Worm (Caenorhabditis elegans) whole organism, young adult: ENCODE results near the gene R04E5.9.
A peak's percentile ranks its signal among the peaks of the same experiment; 100 is the strongest.

ENCODE experiments used
- B0035.1 ChIP-seq: sonication (generic microtip); optimal IDR thresholded peaks from 2 replicates; lab custom pipeline; 2016; ENCODE audit warnings: missing genetic modification characterization, mild to moderate bottlenecking, missing compliant biosample characterization, missing genotype, missing genetic modification reagents
- B0261.1 ChIP-seq: sonication (generic microtip); optimal IDR thresholded peaks from 2 replicates; lab custom pipeline; 2016; ENCODE audit warnings: mild to moderate bottlenecking, missing genetic modification characterization, moderate library complexity, missing compliant biosample characterization
- D2030.7 ChIP-seq: fragments of 200-800 bp; sonication (Bioruptor generic); IDR thresholded peaks from 2 replicates; pipeline ENCODE4 v1.3.6; 2022; ENCODE audit warnings: missing genetic modification reagents, missing genetic modification characterization, missing compliant biosample characterization
- F22D6.2 ChIP-seq: sonication (generic microtip); optimal IDR thresholded peaks from 2 replicates; lab custom pipeline; 2016; ENCODE audit warnings: mild to moderate bottlenecking, missing genetic modification characterization, missing compliant biosample characterization
- F52B5.7 ChIP-seq: sonication (generic microtip); optimal IDR thresholded peaks from 2 replicates; lab custom pipeline; 2016; ENCODE audit warnings: mild to moderate bottlenecking, missing genetic modification characterization, missing compliant biosample characterization
- T07F8.4 ChIP-seq: sonication (generic microtip); optimal IDR thresholded peaks from 2 replicates; lab custom pipeline; 2016; ENCODE audit warnings: mild to moderate bottlenecking, missing genetic modification characterization, moderate library complexity, missing compliant biosample characterization
- Y53F4B.3 ChIP-seq: fragments of 200-800 bp; sonication (Bioruptor generic); IDR thresholded peaks from 2 replicates; pipeline ENCODE4 v1.3.6; 2022; ENCODE audit warnings: missing genetic modification reagents, missing genetic modification characterization, missing compliant biosample characterization
- Y56A3A.18 ChIP-seq: fragments of 200-800 bp; sonication (Bioruptor generic); IDR thresholded peaks from 2 replicates; pipeline ENCODE4 v1.3.6; 2022; ENCODE audit warnings: missing genetic modification reagents, missing genetic modification characterization, missing compliant biosample characterization
- ama-1 ChIP-seq, 3 experiments: fragments of 150-350 bp in 1 of 3; sonication (generic microtip) in 2 of 3; optimal IDR thresholded peaks; 2 replicates each; lab custom pipeline; 2014 to 2018; ENCODE audit warnings: missing biosample characterization in 2 of 3, missing genetic modification characterization in 2 of 3, missing genetic modification reagents in 2 of 3
- aptf-2 ChIP-seq: fragments of 200-800 bp; sonication (Bioruptor generic); conservative IDR thresholded peaks from 2 replicates; pipeline ENCODE4 v1.3.6; 2022; ENCODE audit warnings: missing genetic modification reagents, missing genetic modification characterization, missing compliant biosample characterization
- atf-7 ChIP-seq: sonication (generic microtip); optimal IDR thresholded peaks from 2 replicates; lab custom pipeline; 2017; ENCODE audit warnings: mild to moderate bottlenecking, missing genetic modification characterization, missing compliant biosample characterization
- attf-3 ChIP-seq: fragments of 200-800 bp; sonication (Bioruptor generic); conservative IDR thresholded peaks from 2 replicates; pipeline ENCODE4 v1.3.6; 2022; ENCODE audit warnings: missing genetic modification reagents, missing genetic modification characterization, missing compliant biosample characterization
- attf-6 ChIP-seq: fragments of 200-800 bp; sonication (Bioruptor generic); IDR thresholded peaks from 2 replicates; pipeline ENCODE4 v1.3.6; 2022; ENCODE audit warnings: missing genetic modification reagents, missing genetic modification characterization, missing compliant biosample characterization
- bed-1 ChIP-seq: fragments of 200-800 bp; sonication (Bioruptor generic); IDR thresholded peaks from 2 replicates; pipeline ENCODE4 v1.3.6; 2022; ENCODE audit warnings: missing genetic modification reagents, missing genetic modification characterization, missing compliant biosample characterization
- cebp-2 ChIP-seq: fragments of 200-800 bp; sonication (Bioruptor generic); IDR thresholded peaks from 2 replicates; pipeline ENCODE4 v1.3.6; 2022; ENCODE audit warnings: missing genetic modification characterization, missing compliant biosample characterization
- ceh-40 ChIP-seq: fragments of 200-800 bp; sonication (Bioruptor generic); IDR thresholded peaks from 2 replicates; pipeline ENCODE4 v1.3.6; 2022; ENCODE audit warnings: missing genetic modification characterization, missing compliant biosample characterization
- ceh-58 ChIP-seq: fragments of 200-800 bp; sonication (Bioruptor generic); IDR thresholded peaks from 2 replicates; pipeline ENCODE4 v1.3.6; 2022; ENCODE audit warnings: missing genetic modification characterization, missing compliant biosample characterization
- ceh-91 ChIP-seq: fragments of 200-800 bp; sonication (Bioruptor generic); IDR thresholded peaks from 2 replicates; pipeline ENCODE4 v1.3.6; 2022; ENCODE audit warnings: missing genetic modification reagents, missing genetic modification characterization, missing compliant biosample characterization
- die-1 ChIP-seq: sonication (generic microtip); optimal IDR thresholded peaks from 2 replicates; lab custom pipeline; 2016; ENCODE audit warnings: missing genotype, mild to moderate bottlenecking, missing genetic modification characterization, missing compliant biosample characterization
- efl-1 ChIP-seq: fragments of 150-350 bp; optimal IDR thresholded peaks from 2 replicates; lab custom pipeline; 2014; ENCODE audit warnings: missing biosample characterization, missing genetic modification reagents, missing genetic modification characterization
- egl-18 ChIP-seq: fragments of 200-800 bp; sonication (Bioruptor generic); IDR thresholded peaks from 2 replicates; pipeline ENCODE4 v1.3.6; 2022; ENCODE audit warnings: missing genetic modification reagents, missing genetic modification characterization, missing compliant biosample characterization
- egrh-3 ChIP-seq: fragments of 200-800 bp; sonication (Bioruptor generic); IDR thresholded peaks from 2 replicates; pipeline ENCODE4 v1.3.6; 2022; ENCODE audit warnings: missing genetic modification reagents, missing genetic modification characterization, missing compliant biosample characterization
- ets-4 ChIP-seq: fragments of 200-800 bp; sonication (Bioruptor generic); optimal IDR thresholded peaks from 2 replicates; lab custom pipeline; 2018; ENCODE audit warnings: mild to moderate bottlenecking, missing genetic modification characterization, missing compliant biosample characterization
- hmg-1.2 ChIP-seq: fragments of 200-800 bp; sonication (Bioruptor generic); IDR thresholded peaks from 2 replicates; pipeline ENCODE4 v1.3.6; 2022; ENCODE audit warnings: missing genetic modification reagents, missing genetic modification characterization, missing compliant biosample characterization
- lag-1 ChIP-seq: fragments of 200-800 bp; sonication (Bioruptor generic); IDR thresholded peaks from 2 replicates; pipeline ENCODE4 v1.3.6; 2022; ENCODE audit warnings: missing genetic modification reagents, missing genetic modification characterization, missing compliant biosample characterization
- lin-26 ChIP-seq: fragments of 200-800 bp; sonication (Bioruptor generic); IDR thresholded peaks from 2 replicates; pipeline ENCODE4 v1.3.6; 2022; ENCODE audit warnings: missing genetic modification reagents, missing genetic modification characterization, missing compliant biosample characterization
- madf-10 ChIP-seq: sonication (generic microtip); optimal IDR thresholded peaks from 2 replicates; lab custom pipeline; 2016; ENCODE audit warnings: mild to moderate bottlenecking, missing genetic modification characterization, missing compliant biosample characterization
- mcd-1 ChIP-seq: fragments of 200-800 bp; sonication (Bioruptor generic); IDR thresholded peaks from 2 replicates; pipeline ENCODE4 v1.3.6; 2022; ENCODE audit warnings: missing genetic modification reagents, missing genetic modification characterization, missing compliant biosample characterization
- mxl-1 ChIP-seq: sonication (generic microtip); optimal IDR thresholded peaks from 2 replicates; lab custom pipeline; 2016; ENCODE audit warnings: missing genetic modification characterization, missing compliant biosample characterization
- nfya-1 ChIP-seq: sonication (generic microtip); optimal IDR thresholded peaks from 2 replicates; lab custom pipeline; 2017; ENCODE audit warnings: antibody characterized with exemption, missing compliant biosample characterization, missing genetic modification characterization, borderline replicate concordance; ENCODE audit not compliant: insufficient read depth
- nfyb-1 ChIP-seq: fragments of 200-800 bp; sonication (Bioruptor generic); IDR thresholded peaks from 2 replicates; pipeline ENCODE4 v1.3.6; 2022; ENCODE audit warnings: missing genetic modification reagents, missing genetic modification characterization, missing compliant biosample characterization
- nhr-120 ChIP-seq: fragments of 200-800 bp; sonication (Bioruptor generic); IDR thresholded peaks from 2 replicates; pipeline ENCODE4 v1.3.6; 2022; ENCODE audit warnings: missing genetic modification characterization, missing compliant biosample characterization
- nhr-179 ChIP-seq: sonication (generic microtip); optimal IDR thresholded peaks from 2 replicates; lab custom pipeline; 2016; ENCODE audit warnings: mild to moderate bottlenecking, missing genetic modification characterization, missing compliant biosample characterization
- nhr-80 ChIP-seq: sonication (generic microtip); optimal IDR thresholded peaks from 2 replicates; lab custom pipeline; 2016; ENCODE audit warnings: missing genetic modification characterization, missing compliant biosample characterization
- nhr-90 ChIP-seq: sonication (generic microtip); optimal IDR thresholded peaks from 2 replicates; lab custom pipeline; 2016; ENCODE audit warnings: missing genotype, mild to moderate bottlenecking, missing genetic modification characterization, missing compliant biosample characterization
- pbrm-1 ChIP-seq: fragments of 200-800 bp; sonication (Bioruptor generic); IDR thresholded peaks from 2 replicates; pipeline ENCODE4 v1.3.6; 2022; ENCODE audit warnings: missing genetic modification reagents, missing genetic modification characterization, missing compliant biosample characterization
- rec-8 ChIP-seq, 2 experiments: sonication (generic microtip); optimal IDR thresholded peaks; 2 replicates each; lab custom pipeline; 2016; ENCODE audit warnings: mild to moderate bottlenecking in 2 of 2, missing genetic modification characterization in 2 of 2, missing genetic modification reagents in 2 of 2, missing genotype in 2 of 2, missing biosample characterization in 1 of 2, missing compliant biosample characterization in 1 of 2, moderate library complexity in 1 of 2
- snpc-3.4 ChIP-seq: sonication (generic microtip); optimal IDR thresholded peaks from 2 replicates; lab custom pipeline; 2017; ENCODE audit warnings: missing genetic modification characterization, mild to moderate bottlenecking, missing compliant biosample characterization, antibody characterized with exemption, moderate library complexity, missing genotype, missing genetic modification reagents
- snpc-4 ChIP-seq, 5 experiments: fragments of 150-350 bp in 1 of 5; sonication (generic microtip) in 4 of 5; optimal IDR thresholded peaks; 2 replicates each; lab custom pipeline; 2014 to 2018; ENCODE audit warnings: missing genetic modification characterization in 5 of 5, missing biosample characterization in 3 of 5, antibody characterized with exemption in 2 of 5, mild to moderate bottlenecking in 2 of 5, missing compliant biosample characterization in 2 of 5, missing genotype in 2 of 5, moderate library complexity in 2 of 5, missing genetic modification reagents in 1 of 5
- somi-1 ChIP-seq: fragments of 200-800 bp; sonication (Bioruptor generic); optimal IDR thresholded peaks from 2 replicates; lab custom pipeline; 2018; ENCODE audit warnings: mild to moderate bottlenecking, missing genetic modification characterization, missing compliant biosample characterization
- tbp1 ChIP-seq: fragments of 200-800 bp; sonication (Bioruptor generic); optimal IDR thresholded peaks from 2 replicates; lab custom pipeline; 2018; ENCODE audit warnings: mild to moderate bottlenecking, missing genetic modification characterization, missing compliant biosample characterization
- tbx-9 ChIP-seq: sonication (generic microtip); optimal IDR thresholded peaks from 2 replicates; lab custom pipeline; 2016; ENCODE audit warnings: borderline replicate concordance, missing genetic modification characterization, inconsistent platforms, missing compliant biosample characterization
- zfh-2 ChIP-seq: fragments of 200-800 bp; sonication (Bioruptor generic); conservative IDR thresholded peaks from 2 replicates; pipeline ENCODE4 v1.3.6; 2022; ENCODE audit warnings: missing genetic modification reagents, missing genetic modification characterization, missing compliant biosample characterization
- zim-3 ChIP-seq: sonication (generic microtip); optimal IDR thresholded peaks from 2 replicates; lab custom pipeline; 2017; ENCODE audit warnings: mild to moderate bottlenecking, missing genetic modification characterization, moderate library complexity, missing compliant biosample characterization
- ztf-18 ChIP-seq: sonication (generic microtip); optimal IDR thresholded peaks from 2 replicates; lab custom pipeline; 2016; ENCODE audit warnings: missing genotype, mild to moderate bottlenecking, missing genetic modification characterization, missing compliant biosample characterization
- ztf-25 ChIP-seq: fragments of 200-800 bp; sonication (Bioruptor generic); IDR thresholded peaks from 2 replicates; pipeline ENCODE4 v1.3.6; 2022; ENCODE audit warnings: missing genetic modification reagents, missing genetic modification characterization, missing compliant biosample characterization

R04E5.9 gene

DNA sequence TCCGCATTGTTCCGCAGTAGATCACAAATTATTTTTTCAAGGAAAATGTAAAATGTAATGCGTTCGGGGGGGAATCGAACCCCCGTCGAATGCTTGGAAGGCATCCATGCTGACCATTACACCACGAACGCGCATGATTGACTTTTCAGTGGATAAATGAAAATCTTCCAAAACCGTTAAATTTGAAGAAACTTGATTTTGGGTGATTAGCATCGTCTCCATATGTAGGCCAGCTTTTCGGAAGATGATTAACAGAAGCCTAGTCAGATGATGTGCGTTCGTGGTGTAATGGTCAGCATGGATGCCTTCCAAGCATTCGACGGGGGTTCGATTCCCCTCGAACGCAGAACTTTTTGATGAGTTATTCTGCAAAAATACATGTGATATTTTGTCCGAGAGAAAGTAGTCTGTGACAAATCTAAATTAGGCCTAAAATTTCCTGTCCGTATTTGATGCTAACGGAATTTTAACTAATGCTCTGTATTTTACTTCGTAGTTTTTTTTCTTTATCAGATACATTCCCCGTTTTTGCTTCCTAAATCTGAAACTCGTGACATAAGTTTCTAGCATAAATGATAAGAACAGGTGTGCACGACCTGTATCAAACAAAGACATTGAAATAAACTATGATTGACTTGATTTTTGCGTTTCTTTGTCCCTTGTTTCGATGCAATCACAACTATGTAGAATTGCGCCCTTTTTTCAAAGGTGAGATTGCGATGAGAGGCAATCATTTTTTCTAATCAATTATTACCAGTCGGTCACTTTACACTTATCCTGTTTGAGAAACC is 35.7 kb upstream of the R04E5.9 start, which contains the start of gene C28G1.10:
Gene C28G1.10, plus strand, starts transcription at position 676 of the 791 bp plus-strand sequence.
- TF ChIP-seq bed-1 (GFP tag; lab: Robert Waterston, UW) (peak; percentile 81; the same call in 1 of the 2 replicates), nfya-1 (no peak), egrh-3 (GFP tag; lab: Robert Waterston, UW) (no peak), zim-3 (tag; lab: Kevin White, UChicago) (peak; percentile 45), ceh-40 (GFP tag; lab: Robert Waterston, UW) (peak; percentile 49; the same call in 1 of the 2 replicates), D2030.7 (GFP tag; lab: Robert Waterston, UW) (peak; percentile 75), pbrm-1 (0 out of 2 replicates have a peak, but pooled peaks have one; percentile 38), ztf-18 (tag; lab: Kevin White, UChicago) (peak; percentile 18), tbp1 (peak; percentile 85), ceh-91 (GFP tag; lab: Robert Waterston, UW) (no peak), mcd-1 (GFP tag; lab: Robert Waterston, UW) (no peak), F22D6.2 (tag; lab: Kevin White, UChicago) (no peak), madf-10 (tag; lab: Kevin White, UChicago) (no peak), Y53F4B.3 (peak; percentile 29), T07F8.4 (tag; lab: Kevin White, UChicago) (peak; percentile 27), egl-18 (GFP tag; lab: Robert Waterston, UW) (no peak), B0035.1 (tag; lab: Kevin White, UChicago) (no peak), nhr-80 (tag; lab: Kevin White, UChicago) (peak; percentile 61), mxl-1 (tag; lab: Kevin White, UChicago) (peak; percentile 36), ets-4 (GFP tag; lab: Kevin White, UChicago) (no peak), nhr-90 (peak; percentile 62), efl-1 (GFP tag; lab: Kevin White, UChicago) (no peak), atf-7 (tag; lab: Kevin White, UChicago) (no peak), hmg-1.2 (GFP tag; lab: Robert Waterston, UW) (peak; percentile 63), die-1 (tag; lab: Kevin White, UChicago) (peak; percentile 85), lin-26 (GFP tag; lab: Robert Waterston, UW) (peak; percentile 89), attf-3 (GFP tag; lab: Robert Waterston, UW) (no peak), B0261.1 (tag; lab: Kevin White, UChicago) (peak; percentile 76), nhr-179 (tag; lab: Kevin White, UChicago) (no peak), ztf-25 (GFP tag; lab: Robert Waterston, UW) (peak; percentile 80; the same call in 1 of the 2 replicates), F52B5.7 (no peak), nfyb-1 (peak; percentile 53; the same call in 1 of the 2 replicates), Y56A3A.18 (GFP tag; lab: Robert Waterston, UW) (peak; percentile 40), cebp-2 (GFP tag; lab: Robert Waterston, UW) (no peak), nhr-120 (GFP tag; lab: Robert Waterston, UW) (0 out of 2 replicates have a peak, but pooled peaks have one; percentile 67), ama-1 (optimal IDR thresholded peaks at IDR 0.05; lab: Kevin White, UChicago) (no peak), ama-1 (GFP tag; optimal IDR thresholded peaks at IDR 0.05; lab: Kevin White, UChicago) (no peak), somi-1 (GFP tag; lab: Kevin White, UChicago) (peak; percentile 6), snpc-3.4 (tag; lab: Kevin White, UChicago) (peak; percentile 49), aptf-2 (GFP tag; lab: Robert Waterston, UW) (0 out of 2 replicates have a peak, but pooled peaks have one; percentile 15), rec-8 (tag; optimal IDR thresholded peaks at IDR 0.05; lab: Kevin White, UChicago) (peak; percentile 17 to 24), lag-1 (GFP tag; lab: Robert Waterston, UW) (0 out of 2 replicates have a peak, but pooled peaks have one; percentile 15), ceh-58 (GFP tag; lab: Robert Waterston, UW) (no peak), attf-6 (peak; percentile 69), tbx-9 (tag; lab: Kevin White, UChicago) (no peak), snpc-4 (GFP tag; optimal IDR thresholded peaks at IDR 0.05; lab: Kevin White, UChicago) (peak; percentile 53), snpc-4 (tag; optimal IDR thresholded peaks at IDR 0.05; lab: Kevin White, UChicago) (peak in 1 of 4 experiments; percentile 61), zfh-2 (GFP tag; lab: Robert Waterston, UW) (no peak)
